Worm (Caenorhabditis elegans): ENCODE results near the gene F13H8.5.

The F13H8.5 gene

DNA sequence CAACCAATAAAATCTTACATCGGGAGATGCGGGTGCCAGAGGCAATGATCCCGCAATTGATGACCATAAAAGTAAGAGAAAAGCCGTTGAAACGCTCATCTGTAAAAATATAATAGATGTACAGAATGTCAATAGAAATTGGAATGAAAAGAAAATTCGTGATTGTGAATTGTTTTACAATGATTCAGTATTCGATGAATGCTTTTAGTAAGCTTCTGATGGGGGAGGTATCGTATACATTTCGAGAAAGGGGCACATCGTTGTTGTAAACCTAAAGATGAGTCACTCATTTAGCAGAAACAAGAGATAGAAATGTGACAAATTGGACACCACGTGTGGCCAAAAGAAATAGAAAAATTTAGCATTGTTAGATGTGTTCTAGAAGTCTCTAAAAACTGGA is 33.4 kb downstream of the F13H8.5 start, which contains the start of gene C30B5.6:
C30B5.6 (minus strand) TSS at position 101 of the 400 bp plus-strand sequence.
- TF ChIP-seq F44E2.7 (GFP tag; IDR thresholded peaks at IDR 0.05) (no peak), aha-1 (tag) (peak; percentile 29)

DNA sequence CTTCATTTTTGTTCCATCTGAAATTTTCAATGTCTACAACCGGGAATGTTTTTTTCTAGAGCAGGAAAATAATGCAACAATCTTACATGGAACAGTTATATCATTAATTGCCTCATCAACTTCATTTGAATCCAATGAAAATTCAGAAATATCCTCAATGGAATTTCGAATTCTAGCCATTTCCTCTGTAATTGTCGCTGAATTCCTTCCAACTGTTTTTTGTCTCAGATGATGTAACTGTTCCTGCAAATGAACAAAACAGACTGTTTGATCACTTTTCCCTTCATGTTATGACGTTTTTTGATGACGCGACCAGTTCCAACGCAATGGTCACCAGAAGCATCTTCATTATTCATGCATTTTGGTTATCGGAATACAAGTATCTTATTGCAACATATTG is 34.5 kb downstream of the F13H8.5 start:
- TF ChIP-seq mdl-1 (tag; optimal IDR thresholded peaks at IDR 0.05) (no peak), unc-62 (GFP tag; optimal IDR thresholded peaks at IDR 0.05 in 1 of 2) (peak in 1 of 2 experiments; percentile 92), unc-62 (tag; optimal IDR thresholded peaks at IDR 0.05) (no peak)

DNA sequence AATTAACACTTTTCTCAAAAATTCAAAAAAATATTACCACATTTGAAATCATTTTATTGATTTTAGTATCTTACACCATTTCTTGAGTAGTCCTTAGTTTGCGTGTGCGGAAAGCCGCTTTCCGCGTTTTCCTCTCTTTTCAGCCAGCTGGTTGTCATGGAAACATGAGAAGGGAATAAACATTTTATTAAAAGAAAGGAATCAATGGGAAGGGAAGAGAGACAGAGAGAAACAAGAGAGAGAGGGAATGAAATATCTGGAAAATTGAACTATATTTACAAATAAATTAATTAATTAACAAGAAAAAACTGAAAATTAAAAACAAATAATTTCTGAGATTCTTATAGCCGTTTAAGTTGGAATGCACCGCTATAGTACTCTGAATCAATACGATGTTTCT is 36.6 kb downstream of the F13H8.5 start, which contains the start of gene mks-2:
mks-2 (minus strand) TSS at position 101 of the 400 bp plus-strand sequence.
- TF ChIP-seq jun-1 (tag; optimal IDR thresholded peaks at IDR 0.05), result no peak
- no peak for TF ChIP-seq lim-7 (GFP tag; IDR thresholded peaks at IDR 0.05)

DNA sequence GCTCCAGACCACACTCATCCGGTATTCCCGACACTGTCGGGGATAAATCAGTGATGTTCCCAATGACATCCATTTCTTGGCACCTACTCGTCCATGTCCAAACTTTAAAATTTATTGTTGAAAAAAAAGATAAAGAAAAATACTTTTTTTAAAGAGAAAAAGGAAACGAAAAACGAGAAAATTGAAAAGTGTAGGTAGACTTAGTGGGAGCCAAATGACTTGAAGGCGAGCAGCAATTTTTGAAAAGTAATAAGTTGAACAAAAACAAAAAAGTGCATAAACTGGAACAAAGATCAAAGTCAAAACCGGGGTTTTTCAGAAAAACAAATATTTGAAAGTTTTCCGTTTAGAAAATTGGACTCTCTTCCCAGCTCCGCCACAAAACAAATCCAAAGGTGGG is 47.8 kb downstream of the F13H8.5 start, which contains the start of gene daf-37:
daf-37 (minus strand) TSS at position 101 of the 400 bp plus-strand sequence.
- TF ChIP-seq aha-1 (tag) (peak; percentile 44), zfp-3 (GFP tag; conservative IDR thresholded peaks at IDR 0.05) (no peak)

DNA sequence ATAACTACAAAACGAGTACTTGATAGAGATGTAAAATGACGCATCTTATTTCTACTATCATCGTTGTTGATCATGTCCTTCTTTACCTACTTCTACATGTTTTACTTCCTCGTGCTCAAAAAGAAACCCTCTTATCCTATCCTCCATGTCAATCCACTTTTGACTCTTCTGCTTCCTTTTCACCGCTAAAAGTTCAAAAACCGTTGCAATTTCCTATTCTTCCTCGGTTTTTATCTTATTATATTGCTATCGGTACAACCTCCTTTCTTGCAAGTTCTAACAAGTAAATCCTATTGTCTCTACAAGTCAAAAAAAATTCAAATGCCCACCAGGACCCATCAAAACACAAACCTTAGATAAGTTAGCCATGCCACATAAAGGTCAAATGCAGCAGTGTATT is 48.7 kb downstream of the F13H8.5 start:
- TF ChIP-seq fkh-10 (GFP tag; optimal IDR thresholded peaks at IDR 0.05) (peak; percentile 51), mdl-1 (tag; optimal IDR thresholded peaks at IDR 0.05) (no peak)

DNA sequence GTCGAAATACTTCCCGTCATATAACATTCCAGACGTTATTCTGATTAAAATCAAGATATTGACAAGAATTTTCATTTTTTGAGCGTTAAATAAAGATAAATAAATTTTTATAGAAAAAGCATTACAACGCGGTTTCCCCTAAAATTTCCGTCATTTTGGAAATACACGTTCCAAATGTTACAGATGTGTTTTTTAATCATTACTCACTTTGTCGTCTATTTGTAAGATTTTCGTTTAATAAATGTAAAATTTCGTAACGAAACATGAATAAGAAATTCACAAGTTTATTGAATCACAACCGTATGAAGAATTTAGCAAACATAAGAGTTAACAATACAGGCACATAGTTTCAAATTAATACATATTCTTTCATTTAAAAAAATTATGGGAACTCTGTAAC is 53.0 kb downstream of the F13H8.5 start, which contains the start of gene C30B5.17:
C30B5.17 (minus strand) TSS at position 101 of the 400 bp plus-strand sequence.
- TF ChIP-seq T20F7.1 (GFP tag; optimal IDR thresholded peaks at IDR 0.05) (no peak), unc-130 (GFP tag; optimal IDR thresholded peaks at IDR 0.05) (no peak), Y105C5A.15 (GFP tag; IDR thresholded peaks at IDR 0.05) (no peak), ztf-11 (tag; optimal IDR thresholded peaks at IDR 0.05) (no peak), lin-29 (GFP tag; IDR thresholded peaks at IDR 0.05) (no peak), skn-1 (tag; optimal IDR thresholded peaks at IDR 0.05) (no peak), zfp-3 (GFP tag; conservative IDR thresholded peaks at IDR 0.05) (no peak), ceh-44 (GFP tag; IDR thresholded peaks at IDR 0.05) (no peak), ZK337.2 (GFP tag; IDR thresholded peaks at IDR 0.05) (no peak), nhr-77 (tag; optimal IDR thresholded peaks at IDR 0.05) (no peak), T26A8.4 (GFP tag; IDR thresholded peaks at IDR 0.05) (no peak), duxl-1 (tag; optimal IDR thresholded peaks at IDR 0.05; ENCODE audit: poor library complexity) (no peak), lin-1 (GFP tag; IDR thresholded peaks at IDR 0.05) (no peak), zfp-2 (tag; optimal IDR thresholded peaks at IDR 0.05) (no peak), cey-2 (tag; optimal IDR thresholded peaks at IDR 0.05; ENCODE audit: borderline replicate concordance, insufficient read depth) (no peak), ctbp-1 (GFP tag; IDR thresholded peaks at IDR 0.05) (no peak), tra-1 (GFP tag; IDR thresholded peaks at IDR 0.05) (no peak), Y75B8A.6 (GFP tag; IDR thresholded peaks at IDR 0.05) (no peak), ZK546.5 (tag; optimal IDR thresholded peaks at IDR 0.05) (no peak), attf-4 (tag; optimal IDR thresholded peaks at IDR 0.05) (no peak)

All from whole organism, L4 larva.